Worm (Caenorhabditis elegans) whole organism, L2 larva: Measurements from ENCODE around the gene npr-2.

Experiments
- blmp-1 ChIP-seq: sonication (generic microtip); optimal IDR thresholded peaks from 2 replicates; lab custom pipeline; 2017; ENCODE audit warnings: missing genetic modification characterization, mild to moderate bottlenecking, missing compliant biosample characterization, antibody characterized with exemption, moderate library complexity; ENCODE audit not compliant: insufficient read depth
- mab-5 ChIP-seq: fragments of 150-350 bp; optimal IDR thresholded peaks from 2 replicates; lab custom pipeline; 2014; ENCODE audit warnings: missing biosample characterization, missing genetic modification characterization
- snpc-4 ChIP-seq: fragments of 150-350 bp; optimal IDR thresholded peaks from 2 replicates; lab custom pipeline; 2014; ENCODE audit warnings: missing biosample characterization, missing genetic modification characterization

ce11 chrIV:9624977-9625376, 45.1 kb upstream of the npr-2 start, which contains the start of gene W09C2.10:
- no peak for TF ChIP-seq snpc-4
- TF ChIP-seq mab-5 (tag; lab: Kevin White, UChicago), result no peak
- no peak for TF ChIP-seq blmp-1 (tag; lab: Kevin White, UChicago)
